Fruit fly (Drosophila melanogaster) whole organism, embryonic: ENCODE results near the gene hbt.

Experiments used
- Blimp-1 ChIP-seq: fragments of 200-800 bp; sonication (Bioruptor generic); optimal IDR thresholded peaks from 3 replicates; lab custom pipeline; 2018; ENCODE audit warnings: missing biosample characterization, missing genetic modification characterization, mild to moderate bottlenecking, moderate library complexity, missing genetic modification reagents
- CG10959 ChIP-seq: fragments of 200-800 bp; sonication (Bioruptor generic); IDR thresholded peaks from 2 replicates; pipeline ENCODE4 v1.3.6; 2022; ENCODE audit warnings: missing biosample characterization, missing genetic modification characterization
- CG11085 ChIP-seq: fragments of 200-800 bp; sonication (Bioruptor generic); IDR thresholded peaks from 2 replicates; pipeline ENCODE4 v1.3.6; 2022; ENCODE audit warnings: missing biosample characterization, missing genetic modification characterization
- CG1233 ChIP-seq: fragments of 200-800 bp; sonication (Bioruptor generic); optimal IDR thresholded peaks from 4 replicates; lab custom pipeline; 2018; ENCODE audit warnings: missing biosample characterization, mild to moderate bottlenecking, missing genetic modification characterization
- CG14050 ChIP-seq: fragments of 200-800 bp; sonication (Bioruptor generic); IDR thresholded peaks from 3 replicates; pipeline ENCODE4 v1.3.6; 2022; ENCODE audit warnings: missing biosample characterization, missing genetic modification characterization
- CG14667 ChIP-seq: fragments of 200-800 bp; sonication (Bioruptor generic); IDR thresholded peaks from 2 replicates; pipeline ENCODE4 v1.3.6; 2022; ENCODE audit warnings: missing biosample characterization, missing genetic modification characterization
- CG14860 ChIP-seq: fragments of 200-800 bp; sonication (Bioruptor generic); IDR thresholded peaks from 3 replicates; pipeline ENCODE4 v1.3.6; 2022; ENCODE audit warnings: missing biosample characterization, missing genetic modification characterization; ENCODE audit not compliant: partially characterized antibody
- CG14965 ChIP-seq: fragments of 200-800 bp; sonication (Bioruptor generic); optimal IDR thresholded peaks from 2 replicates; lab custom pipeline; 2016; ENCODE audit warnings: missing biosample characterization, missing genetic modification characterization, borderline replicate concordance
- CG1602 ChIP-seq: fragments of 200-800 bp; sonication (Bioruptor generic); optimal IDR thresholded peaks from 3 replicates; lab custom pipeline; 2016; ENCODE audit warnings: missing biosample characterization, missing genetic modification characterization
- CG2199 ChIP-seq: fragments of 200-800 bp; sonication (Bioruptor generic); IDR thresholded peaks from 3 replicates; pipeline ENCODE4 v1.3.6; 2022; ENCODE audit warnings: missing biosample characterization, missing genetic modification characterization
- CG3407 ChIP-seq: fragments of 200-800 bp; sonication (Bioruptor generic); optimal IDR thresholded peaks from 2 replicates; lab custom pipeline; 2018; ENCODE audit warnings: missing biosample characterization, mild to moderate bottlenecking, missing genetic modification characterization
- CG34422 ChIP-seq: fragments of 200-800 bp; sonication (Bioruptor generic); IDR thresholded peaks from 3 replicates; pipeline ENCODE4 v1.3.6; 2022; ENCODE audit warnings: missing biosample characterization, missing genetic modification characterization
- CG3995 ChIP-seq: fragments of 200-800 bp; sonication (Bioruptor generic); optimal IDR thresholded peaks from 3 replicates; lab custom pipeline; 2016; ENCODE audit warnings: missing biosample characterization, missing genetic modification characterization
- CG42726 ChIP-seq: fragments of 200-800 bp; sonication (Bioruptor generic); IDR thresholded peaks from 2 replicates; pipeline ENCODE4 v1.3.6; 2022; ENCODE audit warnings: missing biosample characterization, missing genetic modification characterization; ENCODE audit not compliant: partially characterized antibody
- CG4617 ChIP-seq: fragments of 200-800 bp; sonication (Bioruptor generic); optimal IDR thresholded peaks from 3 replicates; lab custom pipeline; 2016; ENCODE audit warnings: missing biosample characterization, missing genetic modification characterization, borderline replicate concordance
- CG6791 ChIP-seq: fragments of 200-800 bp; sonication (Bioruptor generic); IDR thresholded peaks from 3 replicates; pipeline ENCODE4 v1.3.6; 2022; ENCODE audit warnings: missing biosample characterization, missing genetic modification characterization; ENCODE audit not compliant: partially characterized antibody
- CG7839 ChIP-seq: fragments of 200-800 bp; sonication (Bioruptor generic); optimal IDR thresholded peaks from 3 replicates; lab custom pipeline; 2018; ENCODE audit warnings: missing biosample characterization, mild to moderate bottlenecking, missing genetic modification characterization, moderate library complexity
- CG8944 ChIP-seq: fragments of 200-800 bp; sonication (Bioruptor generic); optimal IDR thresholded peaks from 3 replicates; lab custom pipeline; 2016; ENCODE audit warnings: missing biosample characterization, missing genetic modification characterization
- CG9797 ChIP-seq: fragments of 200-800 bp; sonication (Bioruptor generic); optimal IDR thresholded peaks from 3 replicates; lab custom pipeline; 2018; ENCODE audit warnings: missing biosample characterization, mild to moderate bottlenecking, missing genetic modification characterization
- D ChIP-seq, 2 experiments: fragments of 200-800 bp in 1 of 2; fragments of >200 bp in 1 of 2; sonication (Bioruptor generic) in 1 of 2; optimal IDR thresholded peaks; 2 replicates in 1 of 2; 3 replicates in 1 of 2; lab custom pipeline; 2017; ENCODE audit warnings: mild to moderate bottlenecking in 1 of 2, missing biosample characterization in 1 of 2, missing genetic modification characterization in 1 of 2, missing genetic modification reagents in 1 of 2
- D19B ChIP-seq: fragments of 200-800 bp; sonication (Bioruptor generic); optimal IDR thresholded peaks from 2 replicates; lab custom pipeline; 2017; ENCODE audit warnings: missing biosample characterization, mild to moderate bottlenecking, missing genetic modification characterization
- Dek ChIP-seq: fragments of 200-800 bp; sonication (Bioruptor generic); optimal IDR thresholded peaks from 3 replicates; lab custom pipeline; 2019; ENCODE audit warnings: missing biosample characterization, mild to moderate bottlenecking, missing genetic modification characterization, moderate library complexity
- ERR ChIP-seq: fragments of 200-800 bp; sonication (Bioruptor generic); optimal IDR thresholded peaks from 2 replicates; lab custom pipeline; 2016; ENCODE audit warnings: missing biosample characterization, missing genetic modification characterization
- Ets97D ChIP-seq: fragments of 200-800 bp; sonication (Bioruptor generic); optimal IDR thresholded peaks from 3 replicates; lab custom pipeline; 2016; ENCODE audit warnings: missing biosample characterization, missing genetic modification characterization
- H15 ChIP-seq: fragments of 200-800 bp; sonication (Bioruptor generic); IDR thresholded peaks from 3 replicates; pipeline ENCODE4 v1.3.6; 2022; ENCODE audit warnings: missing biosample characterization, missing genetic modification characterization
- HLH4C ChIP-seq: fragments of 200-800 bp; sonication (Bioruptor generic); IDR thresholded peaks from 3 replicates; pipeline ENCODE4 v1.3.6; 2022; ENCODE audit warnings: missing biosample characterization, missing genetic modification characterization; ENCODE audit not compliant: partially characterized antibody
- Mad ChIP-seq: fragments of 200-800 bp; sonication (Bioruptor generic); optimal IDR thresholded peaks from 2 replicates; lab custom pipeline; 2016; ENCODE audit warnings: missing biosample characterization, missing genetic modification characterization
- NFAT ChIP-seq: fragments of 200-800 bp; sonication (Bioruptor generic); IDR thresholded peaks from 2 replicates; pipeline ENCODE4 v1.3.6; 2022; ENCODE audit warnings: missing biosample characterization, missing genetic modification characterization
- NK7.1 ChIP-seq: fragments of 200-800 bp; sonication (Bioruptor generic); optimal IDR thresholded peaks from 3 replicates; lab custom pipeline; 2016; ENCODE audit warnings: missing biosample characterization, missing genetic modification characterization
- Sox102F ChIP-seq: fragments of 200-800 bp; sonication (Bioruptor generic); optimal IDR thresholded peaks from 2 replicates; lab custom pipeline; 2018; ENCODE audit warnings: missing biosample characterization, mild to moderate bottlenecking, missing genetic modification characterization, moderate library complexity
- ab ChIP-seq: fragments of 200-800 bp; sonication (Bioruptor generic); optimal IDR thresholded peaks from 2 replicates; lab custom pipeline; 2016; ENCODE audit warnings: missing biosample characterization, missing genetic modification characterization
- ap ChIP-seq: fragments of 200-800 bp; sonication (Bioruptor generic); IDR thresholded peaks from 2 replicates; pipeline ENCODE4 v1.3.6; 2022; ENCODE audit warnings: missing biosample characterization, missing genetic modification characterization
- bsh ChIP-seq, 2 experiments: fragments of 200-800 bp; sonication (Bioruptor generic); optimal IDR thresholded peaks; 2 replicates each; lab custom pipeline; 2017 to 2018; ENCODE audit warnings: mild to moderate bottlenecking in 2 of 2, missing biosample characterization in 2 of 2, missing genetic modification characterization in 2 of 2, moderate library complexity in 1 of 2
- eve ChIP-seq, 2 experiments: fragments of >200 bp; optimal IDR thresholded peaks; 2 replicates each; lab custom pipeline; 2017; ENCODE audit warnings: missing biosample characterization in 2 of 2, missing genetic modification characterization in 2 of 2
- exex ChIP-seq: fragments of 200-800 bp; sonication (Bioruptor generic); optimal IDR thresholded peaks from 4 replicates; lab custom pipeline; 2018; ENCODE audit warnings: missing biosample characterization, mild to moderate bottlenecking, missing genetic modification characterization, moderate library complexity
- grau ChIP-seq: fragments of 200-800 bp; optimal IDR thresholded peaks from 3 replicates; lab custom pipeline; 2019; ENCODE audit warnings: missing biosample characterization, mild to moderate bottlenecking, missing genetic modification characterization, moderate library complexity
- gt ChIP-seq: fragments of 200-800 bp; sonication (Bioruptor generic); IDR thresholded peaks from 2 replicates; pipeline ENCODE4 v1.3.6; 2022; ENCODE audit warnings: missing biosample characterization, missing genetic modification characterization
- h ChIP-seq: fragments of >200 bp; optimal IDR thresholded peaks from 2 replicates; lab custom pipeline; 2017
- lbe ChIP-seq: fragments of 200-800 bp; sonication (Bioruptor generic); optimal IDR thresholded peaks from 2 replicates; lab custom pipeline; 2016; ENCODE audit warnings: missing biosample characterization, mild to moderate bottlenecking, missing genetic modification characterization
- luna ChIP-seq: fragments of 200-800 bp; sonication (Bioruptor generic); optimal IDR thresholded peaks from 2 replicates; lab custom pipeline; 2016; ENCODE audit warnings: missing biosample characterization, missing genetic modification characterization
- nom ChIP-seq: fragments of 200-800 bp; sonication (Bioruptor generic); optimal IDR thresholded peaks from 2 replicates; lab custom pipeline; 2017; ENCODE audit warnings: missing biosample characterization, missing genetic modification characterization, mild to moderate bottlenecking, moderate library complexity, missing genetic modification reagents
- odd ChIP-seq: fragments of 200-800 bp; sonication (Bioruptor generic); optimal IDR thresholded peaks from 2 replicates; lab custom pipeline; 2017; ENCODE audit warnings: missing biosample characterization, mild to moderate bottlenecking, missing genetic modification characterization
- org-1 ChIP-seq: fragments of 200-800 bp; sonication (Bioruptor generic); optimal IDR thresholded peaks from 2 replicates; lab custom pipeline; 2017; ENCODE audit warnings: missing biosample characterization, missing genetic modification characterization
- pros ChIP-seq: fragments of 200-800 bp; sonication (Bioruptor generic); optimal IDR thresholded peaks from 3 replicates; lab custom pipeline; 2019; ENCODE audit warnings: missing biosample characterization, mild to moderate bottlenecking, missing genetic modification characterization, moderate library complexity
- schlank ChIP-seq: fragments of 200-800 bp; sonication (Bioruptor generic); optimal IDR thresholded peaks from 2 replicates; lab custom pipeline; 2018; ENCODE audit warnings: missing biosample characterization, mild to moderate bottlenecking, missing genetic modification characterization
- sens ChIP-seq: fragments of 200-800 bp; sonication (Bioruptor generic); peaks from one replicate; lab custom pipeline; 2016; ENCODE audit warnings: missing biosample characterization, missing genetic modification characterization
- unc-4 ChIP-seq: fragments of 200-800 bp; sonication (Bioruptor generic); IDR thresholded peaks from 2 replicates; pipeline ENCODE4 v1.3.6; 2022; ENCODE audit warnings: missing biosample characterization, missing genetic modification characterization; ENCODE audit not compliant: partially characterized antibody
- usp ChIP-seq: fragments of >200 bp; optimal IDR thresholded peaks from 2 replicates; lab custom pipeline; 2017; ENCODE audit warnings: missing biosample characterization, missing genetic modification characterization

The hbt gene

dm6 chr2L:13373435-13374242 is 42.7 kb upstream of the hbt start, which contains the start of the genes Bdp1 and CG6565 (continued):
- TF ChIP-seq gt, result peak; percentile 81
- TF ChIP-seq Sox102F (GFP tag; lab: Kevin White, UChicago), result peak; percentile 98
- TF ChIP-seq schlank (tag; lab: Kevin White, UChicago), result peak; percentile 88
- TF ChIP-seq exex (tag; lab: Kevin White, UChicago), result peak; percentile 81
- peak; percentile 99 for TF ChIP-seq CG8944 (GFP tag; lab: Kevin White, UChicago)
- peak; percentile 94 for TF ChIP-seq CG3407 (GFP tag; lab: Kevin White, UChicago)
- TF ChIP-seq CG10959 (GFP tag; lab: Robert Waterston, UW), result peak; percentile 90
- peak; percentile 98 for TF ChIP-seq CG4617
- peak; percentile 90 for TF ChIP-seq NFAT
- peak; percentile 91 for TF ChIP-seq CG14667 (GFP tag; lab: Robert Waterston, UW)
- TF ChIP-seq NK7.1 (GFP tag; lab: Kevin White, UChicago), result peak; percentile 95
- peak; percentile 100 for TF ChIP-seq sens (GFP tag; lab: Kevin White, UChicago)
- peak; percentile 96 for TF ChIP-seq CG34422 (GFP tag; lab: Robert Waterston, UW)
- TF ChIP-seq CG3995, result peak; percentile 95
- TF ChIP-seq CG11085 (GFP tag; lab: Robert Waterston, UW), result peak; percentile 93
- peak; percentile 92 for TF ChIP-seq CG14050 (GFP tag; lab: Robert Waterston, UW)
- TF ChIP-seq D19B (GFP tag; lab: Kevin White, UChicago), result peak; percentile 92
- TF ChIP-seq luna (GFP tag; lab: Kevin White, UChicago), result peak; percentile 97
- peak; percentile 96 for TF ChIP-seq Dek (tag; lab: Kevin White, UChicago)
- TF ChIP-seq ap (GFP tag; lab: Robert Waterston, UW), result peak; percentile 87
- peak; percentile 44 for TF ChIP-seq CG9797 (GFP tag; lab: Kevin White, UChicago)
- TF ChIP-seq grau (tag; lab: Kevin White, UChicago), result peak; percentile 95
- TF ChIP-seq H15, result peak; percentile 93
- TF ChIP-seq bsh (GFP tag; optimal IDR thresholded peaks at IDR 0.05; lab: Kevin White, UChicago), result peak; percentile 83 to 95
- peak; percentile 99 for TF ChIP-seq CG1602
- peak; percentile 45 for TF ChIP-seq pros (GFP tag; lab: Kevin White, UChicago)
- TF ChIP-seq h (lab: Kevin White, UChicago), result no peak
- TF ChIP-seq Mad (GFP tag; lab: Kevin White, UChicago), result peak; percentile 97
- no peak for TF ChIP-seq HLH4C (GFP tag; lab: Robert Waterston, UW)
- peak; percentile 80 for TF ChIP-seq nom (GFP tag; lab: Kevin White, UChicago)
- no peak for TF ChIP-seq CG14860 (GFP tag; lab: Robert Waterston, UW)
- TF ChIP-seq org-1, result peak; percentile 96
- peak; percentile 92 for TF ChIP-seq Blimp-1 (GFP tag; lab: Kevin White, UChicago)
- peak; percentile 73; the same call in 1 of the 3 replicates for TF ChIP-seq CG2199 (GFP tag; lab: Robert Waterston, UW)
- TF ChIP-seq usp (GFP tag; lab: Kevin White, UChicago), result no peak
- no peak for TF ChIP-seq D (optimal IDR thresholded peaks at IDR 0.05; lab: Kevin White, UChicago)
- TF ChIP-seq D (GFP tag; optimal IDR thresholded peaks at IDR 0.05; lab: Kevin White, UChicago), result peak; percentile 96
- TF ChIP-seq eve (GFP tag; optimal IDR thresholded peaks at IDR 0.05; lab: Kevin White, UChicago), result peak in 1 of 2 experiments; percentile 90
- peak; percentile 96 for TF ChIP-seq CG1233 (GFP tag; lab: Kevin White, UChicago)
- no peak for TF ChIP-seq CG42726 (GFP tag; lab: Robert Waterston, UW)
- peak; percentile 95 for TF ChIP-seq Ets97D
- TF ChIP-seq CG6791 (GFP tag; lab: Robert Waterston, UW), result no peak
- peak; percentile 95 for TF ChIP-seq ERR (GFP tag; lab: Kevin White, UChicago)
- TF ChIP-seq CG14965 (GFP tag; lab: Kevin White, UChicago), result peak; percentile 76
- peak; percentile 97 for TF ChIP-seq CG7839 (tag; lab: Kevin White, UChicago)
- TF ChIP-seq odd (GFP tag; lab: Kevin White, UChicago), result peak; percentile 90
- TF ChIP-seq ab (GFP tag; lab: Kevin White, UChicago), result peak; percentile 97
- peak; percentile 91 for TF ChIP-seq lbe (GFP tag; lab: Kevin White, UChicago)
- no peak for TF ChIP-seq unc-4 (GFP tag; lab: Robert Waterston, UW)
